Worm (Caenorhabditis elegans): ENCODE data around the gene irld-26.

Gene irld-26

DNA sequence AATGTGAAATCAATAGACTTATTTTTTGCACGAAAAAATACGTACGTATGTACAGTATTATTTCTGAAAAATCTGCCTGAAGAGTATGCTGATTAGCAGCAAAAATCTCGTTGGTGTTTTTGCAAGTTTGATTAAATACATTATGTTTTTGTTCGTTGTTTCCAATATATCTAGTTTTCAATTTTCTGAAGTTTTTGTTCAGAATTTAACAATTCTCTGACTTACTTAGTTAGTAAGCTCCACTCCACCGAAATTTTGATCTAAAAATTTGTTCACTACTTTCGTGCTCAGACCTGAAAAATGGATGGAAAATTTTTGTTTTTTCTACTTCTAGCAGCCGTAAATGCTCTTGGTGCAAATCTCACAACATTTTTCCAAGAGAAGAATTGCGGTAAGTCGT, at the start of gene irld-26:
irld-26 (plus strand) TSS at position 301 of the 400 bp plus-strand sequence.
- TF ChIP-seq sox-2 (GFP tag; IDR thresholded peaks at IDR 0.05): no peak
- no peak for TF ChIP-seq ttx-3 (tag; optimal IDR thresholded peaks at IDR 0.05)
- TF ChIP-seq ceh-6 (GFP tag; optimal IDR thresholded peaks at IDR 0.05): no peak
- no peak for TF ChIP-seq C08G9.2 (tag; optimal IDR thresholded peaks at IDR 0.05)
- no peak for TF ChIP-seq ceh-9 (tag; optimal IDR thresholded peaks at IDR 0.05)
- TF ChIP-seq fkh-10 (GFP tag; optimal IDR thresholded peaks at IDR 0.05): no peak
- no peak for TF ChIP-seq che-1 (tag; optimal IDR thresholded peaks at IDR 0.05)
- TF ChIP-seq lim-6 (tag; optimal IDR thresholded peaks at IDR 0.05): no peak

ce11 chrV:16158391-16158790, 46.6 kb upstream of the irld-26 start, which contains the start of gene str-99:
TSS of gene str-99 (minus strand) at chrV:16158491.
- no peak for TF ChIP-seq gmeb-2 (tag; optimal IDR thresholded peaks at IDR 0.05)
- no peak for TF ChIP-seq unc-3 (GFP tag; conservative IDR thresholded peaks at IDR 0.05)
- TF ChIP-seq unc-3 (tag; optimal IDR thresholded peaks at IDR 0.05): no peak
- TF ChIP-seq dve-1 (tag; optimal IDR thresholded peaks at IDR 0.05): no peak
- TF ChIP-seq fkh-6 (tag; optimal IDR thresholded peaks at IDR 0.05): no peak
- no peak for TF ChIP-seq mec-3 (tag; optimal IDR thresholded peaks at IDR 0.05; ENCODE audit: borderline replicate concordance)
- TF ChIP-seq ttx-3 (tag; optimal IDR thresholded peaks at IDR 0.05): no peak
- no peak for TF ChIP-seq unc-86 (tag; optimal IDR thresholded peaks at IDR 0.05)
- TF ChIP-seq tbx-2 (tag; optimal IDR thresholded peaks at IDR 0.05): no peak
- no peak for TF ChIP-seq ahr-1 (tag; optimal IDR thresholded peaks at IDR 0.05)
- TF ChIP-seq eyg-1 (tag; optimal IDR thresholded peaks at IDR 0.05): no peak
- no peak for TF ChIP-seq ceh-34 (tag; optimal IDR thresholded peaks at IDR 0.05)
- no peak for TF ChIP-seq nhr-232 (tag; optimal IDR thresholded peaks at IDR 0.05)
- TF ChIP-seq ceh-2 (tag; optimal IDR thresholded peaks at IDR 0.05): no peak
- no peak for TF ChIP-seq nhr-11 (tag; optimal IDR thresholded peaks at IDR 0.05)
- no peak for TF ChIP-seq pqm-1 (tag; optimal IDR thresholded peaks at IDR 0.05)
- TF ChIP-seq hlh-8 (tag; optimal IDR thresholded peaks at IDR 0.05): no peak
- TF ChIP-seq lim-6 (tag; optimal IDR thresholded peaks at IDR 0.05): no peak
- TF ChIP-seq sox-2 (GFP tag; IDR thresholded peaks at IDR 0.05): no peak
- TF ChIP-seq K09A11.1 (tag; optimal IDR thresholded peaks at IDR 0.05; ENCODE audit: insufficient read depth): no peak
- TF ChIP-seq sox-4 (tag; optimal IDR thresholded peaks at IDR 0.05): no peak

- TF ChIP-seq K09A11.1 (tag; optimal IDR thresholded peaks at IDR 0.05; ENCODE audit: insufficient read depth) (no peak), unc-86 (tag; optimal IDR thresholded peaks at IDR 0.05) (no peak), lin-11 (tag; optimal IDR thresholded peaks at IDR 0.05) (no peak)
Measured at ce11 chrV:16159594-16159993, 45.4 kb upstream of the irld-26 start, which contains the start of gene F10A3.17. TSS of gene F10A3.17 (minus strand) at chrV:16159694.

DNA sequence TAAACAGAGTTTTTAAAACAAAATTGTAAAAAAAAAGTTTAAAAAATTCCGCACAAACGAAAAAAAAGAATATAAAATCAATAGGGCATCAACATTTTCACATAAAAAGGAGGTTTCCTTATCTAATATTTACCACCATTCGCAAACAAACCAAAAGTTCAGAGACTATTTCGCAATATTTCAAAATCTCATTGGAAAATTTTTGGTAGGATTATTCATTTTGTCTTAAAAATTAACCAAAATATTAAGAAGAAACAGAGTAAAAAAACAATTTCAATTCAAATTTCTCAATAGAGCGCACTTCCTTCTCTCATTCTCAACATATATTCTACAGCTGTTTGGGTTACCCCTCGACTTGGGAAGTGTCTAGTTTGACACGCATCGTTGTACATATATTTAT, 44.9 kb upstream of the irld-26 start:
- no peak for TF ChIP-seq hlh-13 (GFP tag; optimal IDR thresholded peaks at IDR 0.05)
- no peak for TF ChIP-seq ceh-48 (tag; optimal IDR thresholded peaks at IDR 0.05)
- no peak for TF ChIP-seq unc-55 (GFP tag; optimal IDR thresholded peaks at IDR 0.05)
- no peak for TF ChIP-seq ceh-22 (tag; optimal IDR thresholded peaks at IDR 0.05)
- no peak for TF ChIP-seq fkh-6 (tag; optimal IDR thresholded peaks at IDR 0.05)
- TF ChIP-seq pax-1 (tag; optimal IDR thresholded peaks at IDR 0.05): no peak
- TF ChIP-seq lim-6 (tag; optimal IDR thresholded peaks at IDR 0.05): no peak
- no peak for TF ChIP-seq hlh-30 (tag; optimal IDR thresholded peaks at IDR 0.05; ENCODE audit: insufficient read depth)
- TF ChIP-seq lin-11 (tag; optimal IDR thresholded peaks at IDR 0.05): no peak
- TF ChIP-seq ets-4 (tag; optimal IDR thresholded peaks at IDR 0.05): no peak
- TF ChIP-seq nhr-232 (tag; optimal IDR thresholded peaks at IDR 0.05): no peak
- TF ChIP-seq sdc-2 (tag; optimal IDR thresholded peaks at IDR 0.05): no peak
- TF ChIP-seq F13H6.1 (tag; optimal IDR thresholded peaks at IDR 0.05): no peak
- TF ChIP-seq K09A11.1 (tag; optimal IDR thresholded peaks at IDR 0.05; ENCODE audit: insufficient read depth): no peak
- no peak for TF ChIP-seq zip-5 (tag; optimal IDR thresholded peaks at IDR 0.05)
- TF ChIP-seq gmeb-2 (tag; optimal IDR thresholded peaks at IDR 0.05): no peak
- no peak for TF ChIP-seq unc-42 (tag; optimal IDR thresholded peaks at IDR 0.05)
